4 worm cellular contexts compared by ENCODE assay signal in the genomic region with DNA sequence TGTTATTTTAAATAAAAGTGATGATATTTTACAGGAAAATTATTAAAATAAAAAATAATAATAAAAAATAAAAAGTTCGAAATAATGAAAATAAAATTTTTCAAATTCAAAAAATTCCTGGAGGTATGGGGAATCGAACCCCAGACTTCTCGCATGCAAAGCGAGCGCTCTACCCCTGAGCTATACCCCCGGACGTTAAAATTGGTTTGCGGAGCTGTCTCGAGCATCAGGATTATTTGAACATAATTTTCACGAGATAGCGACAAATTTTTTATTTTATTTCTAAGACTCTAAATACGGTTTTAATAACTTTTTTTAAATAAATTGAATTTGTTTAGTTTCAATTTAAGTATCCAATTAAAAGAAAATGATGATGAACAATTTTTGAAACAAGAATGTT.
A peak's percentile ranks its signal among the peaks of the same experiment; 100 is the strongest.
TF ChIP-seq lines count a peak whose summit lies in the region.

No protein-coding gene starts in this region.

TF ChIP-seq in whole organism, L2 larva, 48 proteins besides CTCF, POLR2A, EP300 and RAD21:
- TF ChIP-seq snpc-4 (tag; optimal IDR thresholded peaks at IDR 0.05; lab: Kevin White, UChicago) (peak; percentile 55), gmeb-1 (tag; optimal IDR thresholded peaks at IDR 0.05; lab: Kevin White, UChicago) (no peak), lin-13 (GFP tag; optimal IDR thresholded peaks at IDR 0.05; lab: Kevin White, UChicago) (no peak), elt-1 (tag; optimal IDR thresholded peaks at IDR 0.05; lab: Kevin White, UChicago) (no peak)

TF ChIP-seq in whole organism, L3 larva, 47 proteins besides CTCF, POLR2A, EP300 and RAD21:
- TF ChIP-seq snpc-4 (tag; optimal IDR thresholded peaks at IDR 0.05; lab: Kevin White, UChicago) (peak; percentile 83), elt-1 (tag; optimal IDR thresholded peaks at IDR 0.05; lab: Kevin White, UChicago) (no peak)

TF ChIP-seq in whole organism, L4 larva, 104 proteins besides CTCF, POLR2A, EP300 and RAD21:
- TF ChIP-seq lin-38 (GFP tag; IDR thresholded peaks at IDR 0.05; lab: Robert Waterston, UW) (peak; percentile 43), snpc-4 (tag; optimal IDR thresholded peaks at IDR 0.05; lab: Kevin White, UChicago) (peak; percentile 74), pha-4 (GFP tag; IDR thresholded peaks at IDR 0.05; lab: Robert Waterston, UW) (peak; percentile 44; the same call in 1 of the 2 replicates), pha-4 (tag; optimal IDR thresholded peaks at IDR 0.05; lab: Kevin White, UChicago) (no peak), daf-16 (GFP tag; optimal IDR thresholded peaks at IDR 0.05; lab: Kevin White, UChicago) (peak in 1 of 2 experiments; percentile 22), daf-16 (tag; optimal IDR thresholded peaks at IDR 0.05; lab: Kevin White, UChicago) (no peak), snpc-1.2 (GFP tag; IDR thresholded peaks at IDR 0.05; lab: Robert Waterston, UW) (peak; percentile 98), aly-2 (tag; optimal IDR thresholded peaks at IDR 0.05; lab: Kevin White, UChicago) (no peak)

TF ChIP-seq in whole organism, young adult, 124 proteins besides CTCF, POLR2A, EP300 and RAD21:
- TF ChIP-seq bed-2 (GFP tag; IDR thresholded peaks at IDR 0.05; lab: Robert Waterston, UW) (no peak), nfyb-1 (GFP tag; IDR thresholded peaks at IDR 0.05; lab: Robert Waterston, UW) (no peak), madf-10 (tag; optimal IDR thresholded peaks at IDR 0.05; lab: Kevin White, UChicago) (no peak), lin-40 (tag; optimal IDR thresholded peaks at IDR 0.05; lab: Kevin White, UChicago) (no peak), lsy-27 (tag; optimal IDR thresholded peaks at IDR 0.05; lab: Kevin White, UChicago; ENCODE audit: borderline replicate concordance, insufficient read depth) (no peak), dpl-1 (GFP tag; optimal IDR thresholded peaks at IDR 0.05; lab: Kevin White, UChicago) (no peak), snpc-1.3 (tag; optimal IDR thresholded peaks at IDR 0.05; lab: Kevin White, UChicago; ENCODE audit: insufficient read depth) (peak; percentile 59), mel-28 (tag; optimal IDR thresholded peaks at IDR 0.05; lab: Kevin White, UChicago; ENCODE audit: borderline replicate concordance) (no peak), die-1 (tag; optimal IDR thresholded peaks at IDR 0.05; lab: Kevin White, UChicago) (no peak), ztf-28 (GFP tag; IDR thresholded peaks at IDR 0.05; lab: Robert Waterston, UW) (no peak), ceh-91 (GFP tag; IDR thresholded peaks at IDR 0.05; lab: Robert Waterston, UW) (no peak), madf-6 (GFP tag; IDR thresholded peaks at IDR 0.05; lab: Robert Waterston, UW) (0 out of 2 replicates have a peak, but pooled peaks have one; percentile 40), ZK185.1 (tag; optimal IDR thresholded peaks at IDR 0.05; lab: Kevin White, UChicago; ENCODE audit: poor library complexity, severe bottlenecking) (peak; percentile 8), let-607 (tag; optimal IDR thresholded peaks at IDR 0.05; lab: Kevin White, UChicago) (peak in 1 of 2 experiments; percentile 18), B0019.2 (GFP tag; conservative IDR thresholded peaks at IDR 0.05; lab: Robert Waterston, UW) (no peak), tbp1 (GFP tag; optimal IDR thresholded peaks at IDR 0.05; lab: Kevin White, UChicago) (peak; percentile 93), rpc-1 (optimal IDR thresholded peaks at IDR 0.05; lab: Kevin White, UChicago) (peak; percentile 64), rpc-1 (tag; optimal IDR thresholded peaks at IDR 0.05; lab: Kevin White, UChicago) (peak; percentile 69), unc-62 (GFP tag; optimal IDR thresholded peaks at IDR 0.05; lab: Kevin White, UChicago) (no peak), snpc-3.4 (tag; optimal IDR thresholded peaks at IDR 0.05; lab: Kevin White, UChicago) (peak; percentile 84), rcor-1 (GFP tag; IDR thresholded peaks at IDR 0.05; lab: Robert Waterston, UW) (peak; percentile 45; the same call in 1 of the 2 replicates), B0261.1 (tag; optimal IDR thresholded peaks at IDR 0.05; lab: Kevin White, UChicago) (peak; percentile 72), D2030.7 (GFP tag; IDR thresholded peaks at IDR 0.05; lab: Robert Waterston, UW) (peak; percentile 48), sea-2 (GFP tag; IDR thresholded peaks at IDR 0.05; lab: Robert Waterston, UW) (no peak), T26A5.8 (tag; optimal IDR thresholded peaks at IDR 0.05; lab: Kevin White, UChicago) (no peak), pbrm-1 (GFP tag; IDR thresholded peaks at IDR 0.05; lab: Robert Waterston, UW) (no peak), efl-1 (GFP tag; optimal IDR thresholded peaks at IDR 0.05; lab: Kevin White, UChicago) (no peak), snpc-4 (GFP tag; optimal IDR thresholded peaks at IDR 0.05; lab: Kevin White, UChicago) (peak; percentile 94), snpc-4 (tag; optimal IDR thresholded peaks at IDR 0.05; lab: Kevin White, UChicago) (peak; percentile 93 to 98 (median 96)), xnd-1 (tag; optimal IDR thresholded peaks at IDR 0.05; lab: Kevin White, UChicago) (no peak), F23B12.7 (tag; optimal IDR thresholded peaks at IDR 0.05; lab: Kevin White, UChicago; ENCODE audit: insufficient read depth) (no peak), F22D6.2 (tag; optimal IDR thresholded peaks at IDR 0.05; lab: Kevin White, UChicago) (no peak), attf-6 (GFP tag; IDR thresholded peaks at IDR 0.05; lab: Robert Waterston, UW) (peak; percentile 98), attf-3 (GFP tag; conservative IDR thresholded peaks at IDR 0.05; lab: Robert Waterston, UW) (no peak), egl-18 (GFP tag; IDR thresholded peaks at IDR 0.05; lab: Robert Waterston, UW) (no peak), F55B11.4 (tag; optimal IDR thresholded peaks at IDR 0.05; lab: Kevin White, UChicago; ENCODE audit: borderline replicate concordance, insufficient read depth) (no peak), Y79H2A.3 (GFP tag; conservative IDR thresholded peaks at IDR 0.05; lab: Robert Waterston, UW) (no peak), him-1 (tag; optimal IDR thresholded peaks at IDR 0.05; lab: Kevin White, UChicago) (peak; percentile 77), nfya-2 (GFP tag; IDR thresholded peaks at IDR 0.05; lab: Robert Waterston, UW) (no peak), akir-1 (GFP tag; optimal IDR thresholded peaks at IDR 0.05; lab: Kevin White, UChicago) (no peak), ceh-27 (GFP tag; optimal IDR thresholded peaks at IDR 0.05; lab: Kevin White, UChicago) (no peak), dpff-1 (tag; optimal IDR thresholded peaks at IDR 0.05; lab: Kevin White, UChicago) (no peak), snpc-1.1 (tag; optimal IDR thresholded peaks at IDR 0.05; lab: Kevin White, UChicago; ENCODE audit: insufficient read depth) (peak; percentile 93), ekl-4 (GFP tag; IDR thresholded peaks at IDR 0.05; lab: Robert Waterston, UW) (no peak)
